Worm (Caenorhabditis elegans): ENCODE data around the gene F11C1.10.

The F11C1.10 gene

DNA sequence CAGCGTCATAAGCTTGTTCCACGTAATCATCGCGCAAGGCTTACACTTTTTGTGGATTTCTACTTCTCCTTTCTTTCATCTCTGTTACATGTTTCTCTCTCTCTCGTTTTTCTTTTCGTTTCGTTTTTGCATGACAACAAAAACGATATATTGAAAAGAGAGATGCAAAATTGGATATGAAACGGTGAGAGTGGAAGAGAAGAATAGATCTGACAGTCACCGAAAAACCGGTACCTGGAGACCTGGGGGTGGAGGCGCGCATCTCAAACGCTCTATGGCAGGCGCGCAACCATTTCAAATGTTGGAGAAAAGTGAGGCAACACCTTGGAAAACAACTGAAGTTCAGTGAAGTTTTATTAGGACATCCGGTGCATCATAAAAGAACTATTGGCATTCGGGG, 32.8 kb downstream of the F11C1.10 start (continued):
- TF ChIP-seq ama-1 (optimal IDR thresholded peaks at IDR 0.05) = no peak
- TF ChIP-seq alr-1 (tag; optimal IDR thresholded peaks at IDR 0.05; ENCODE audit: borderline replicate concordance) = no peak
- TF ChIP-seq rnt-1 (tag; optimal IDR thresholded peaks at IDR 0.05) = no peak
- no peak for TF ChIP-seq mab-9 (GFP tag; IDR thresholded peaks at IDR 0.05)
- no peak for TF ChIP-seq ets-5 (GFP tag; IDR thresholded peaks at IDR 0.05)
- no peak for TF ChIP-seq zag-1 (tag; optimal IDR thresholded peaks at IDR 0.05)
- no peak for TF ChIP-seq ceh-90 (tag; optimal IDR thresholded peaks at IDR 0.05)
- peak in 1 of 2 experiments; percentile 19 for TF ChIP-seq mdl-1 (tag; optimal IDR thresholded peaks at IDR 0.05)
- TF ChIP-seq dpl-1 (GFP tag; optimal IDR thresholded peaks at IDR 0.05) = no peak
- TF ChIP-seq jun-1 (tag; optimal IDR thresholded peaks at IDR 0.05) = no peak
- TF ChIP-seq fkh-4 (tag; optimal IDR thresholded peaks at IDR 0.05; ENCODE audit: borderline replicate concordance) = no peak
- no peak for TF ChIP-seq sox-4 (tag; optimal IDR thresholded peaks at IDR 0.05)
- TF ChIP-seq tlp-1 (tag; optimal IDR thresholded peaks at IDR 0.05) = no peak
- no peak for TF ChIP-seq hpl-2 (GFP tag; optimal IDR thresholded peaks at IDR 0.05)
- no peak for TF ChIP-seq pax-3 (tag; optimal IDR thresholded peaks at IDR 0.05)
- TF ChIP-seq vab-15 (tag; optimal IDR thresholded peaks at IDR 0.05) = no peak
- no peak for TF ChIP-seq lin-39 (tag; optimal IDR thresholded peaks at IDR 0.05)
- TF ChIP-seq nhr-237 (tag; optimal IDR thresholded peaks at IDR 0.05) = no peak
- TF ChIP-seq pqm-1 (tag; optimal IDR thresholded peaks at IDR 0.05) = no peak
- no peak for TF ChIP-seq sup-37 (GFP tag; optimal IDR thresholded peaks at IDR 0.05)
- no peak for TF ChIP-seq irx-1 (tag; optimal IDR thresholded peaks at IDR 0.05)
- TF ChIP-seq hlh-17 (GFP tag; optimal IDR thresholded peaks at IDR 0.05; ENCODE audit: borderline replicate concordance) = no peak
- no peak for TF ChIP-seq unc-30 (tag; optimal IDR thresholded peaks at IDR 0.05)
- no peak for TF ChIP-seq mef-2 (tag; optimal IDR thresholded peaks at IDR 0.05)
- TF ChIP-seq nhr-76 (tag; optimal IDR thresholded peaks at IDR 0.05) = no peak
- peak in 1 of 2 experiments; percentile 29 for TF ChIP-seq lin-35 (GFP tag; optimal IDR thresholded peaks at IDR 0.05)
- TF ChIP-seq unc-62 (GFP tag; optimal IDR thresholded peaks at IDR 0.05) = no peak
- no peak for TF ChIP-seq ztf-11 (tag; optimal IDR thresholded peaks at IDR 0.05)
- TF ChIP-seq swsn-7 (tag; optimal IDR thresholded peaks at IDR 0.05) = peak; percentile 28
- peak; percentile 98 for TF ChIP-seq blmp-1 (tag; optimal IDR thresholded peaks at IDR 0.05)
- no peak for TF ChIP-seq nhr-11 (tag; optimal IDR thresholded peaks at IDR 0.05)
- no peak for TF ChIP-seq C04F5.9 (tag; optimal IDR thresholded peaks at IDR 0.05)
- TF ChIP-seq snpc-4 (tag; optimal IDR thresholded peaks at IDR 0.05) = no peak
- TF ChIP-seq sptf-1 (tag; optimal IDR thresholded peaks at IDR 0.05) = no peak
- peak; percentile 51 for TF ChIP-seq nhr-90 (tag; optimal IDR thresholded peaks at IDR 0.05; ENCODE audit: poor library complexity)
- no peak for TF ChIP-seq nhr-47 (tag; optimal IDR thresholded peaks at IDR 0.05)
- no peak for TF ChIP-seq fos-1 (tag; optimal IDR thresholded peaks at IDR 0.05)
- TF ChIP-seq unc-130 (tag; optimal IDR thresholded peaks at IDR 0.05) = no peak
- no peak for TF ChIP-seq efl-3 (GFP tag; optimal IDR thresholded peaks at IDR 0.05)
- peak; percentile 70 for TF ChIP-seq mep-1 (tag; optimal IDR thresholded peaks at IDR 0.05)
- peak; percentile 64 for TF ChIP-seq nhr-20 (tag; optimal IDR thresholded peaks at IDR 0.05)
- no peak for TF ChIP-seq nhr-28 (tag; optimal IDR thresholded peaks at IDR 0.05)
- TF ChIP-seq pag-3 (tag; optimal IDR thresholded peaks at IDR 0.05; ENCODE audit: borderline replicate concordance, insufficient read depth) = no peak
- TF ChIP-seq elt-3 (tag; optimal IDR thresholded peaks at IDR 0.05) = peak in 4 of 6 experiments; percentile 22 to 50 (median 40)
- TF ChIP-seq F16B12.6 (tag; optimal IDR thresholded peaks at IDR 0.05) = no peak
- TF ChIP-seq nhr-85 (tag) = peak; percentile 91
- no peak for TF ChIP-seq dsc-1 (tag; optimal IDR thresholded peaks at IDR 0.05)
- TF ChIP-seq tbx-2 (tag; optimal IDR thresholded peaks at IDR 0.05) = no peak
- TF ChIP-seq ztf-4 (tag; optimal IDR thresholded peaks at IDR 0.05) = no peak

Measured in whole organism, L1 larva.